Fruit fly (Drosophila melanogaster) S2 (cell line): Measurements from ENCODE around the gene CG43055.
A peak's percentile ranks its signal among the peaks of the same experiment; 100 is the strongest.

ENCODE experiments used
- CG8478 ChIP-seq: fragments of >200 bp; optimal IDR thresholded peaks from 2 replicates; lab custom pipeline; 2018
- CTCF ChIP-seq, 2 experiments: fragments of >200 bp; optimal IDR thresholded peaks; 2 replicates each; lab custom pipeline; 2018

The CG43055 gene

dm6 chr2L:4378380-4378779 lies 32.6 kb upstream of the CG43055 start:
- TF ChIP-seq CTCF (optimal IDR thresholded peaks at IDR 0.05; lab: Kevin White, UChicago) (no peak), CG8478 (lab: Kevin White, UChicago) (no peak)

DNA sequence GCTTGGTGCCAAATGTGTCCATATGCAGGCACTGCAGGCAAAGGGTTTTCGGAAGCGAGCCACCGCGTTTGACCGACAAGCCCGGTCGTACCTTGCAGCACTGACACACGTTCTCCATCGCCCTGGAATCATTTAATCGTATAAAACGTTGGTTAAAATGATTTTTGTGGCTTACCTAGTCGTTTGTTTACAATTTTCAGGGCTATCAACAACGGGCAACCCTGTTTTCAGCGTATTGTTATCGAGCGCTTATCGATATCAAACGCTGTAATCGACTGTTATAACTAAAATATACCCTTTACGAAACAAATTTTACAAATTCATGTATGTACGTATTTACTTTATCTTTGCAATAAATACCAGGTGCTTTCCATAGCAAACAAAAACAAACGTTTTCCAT lies 28.4 kb upstream of the CG43055 start, which contains the start of gene CG17612:
TSS of gene CG17612 (minus strand) at position 214 of the 400 bp plus-strand sequence.
- no peak for TF ChIP-seq CG8478 (lab: Kevin White, UChicago)
- no peak for TF ChIP-seq CTCF (optimal IDR thresholded peaks at IDR 0.05; lab: Kevin White, UChicago)

dm6 chr2L:4385387-4386279 lies 25.3 kb upstream of the CG43055 start, which contains the start of gene Vps53:
Vps53 (minus strand) TSS chr2L:4386062.
- no peak for TF ChIP-seq CTCF (optimal IDR thresholded peaks at IDR 0.05; lab: Kevin White, UChicago)
- TF ChIP-seq CG8478 (lab: Kevin White, UChicago): no peak

DNA sequence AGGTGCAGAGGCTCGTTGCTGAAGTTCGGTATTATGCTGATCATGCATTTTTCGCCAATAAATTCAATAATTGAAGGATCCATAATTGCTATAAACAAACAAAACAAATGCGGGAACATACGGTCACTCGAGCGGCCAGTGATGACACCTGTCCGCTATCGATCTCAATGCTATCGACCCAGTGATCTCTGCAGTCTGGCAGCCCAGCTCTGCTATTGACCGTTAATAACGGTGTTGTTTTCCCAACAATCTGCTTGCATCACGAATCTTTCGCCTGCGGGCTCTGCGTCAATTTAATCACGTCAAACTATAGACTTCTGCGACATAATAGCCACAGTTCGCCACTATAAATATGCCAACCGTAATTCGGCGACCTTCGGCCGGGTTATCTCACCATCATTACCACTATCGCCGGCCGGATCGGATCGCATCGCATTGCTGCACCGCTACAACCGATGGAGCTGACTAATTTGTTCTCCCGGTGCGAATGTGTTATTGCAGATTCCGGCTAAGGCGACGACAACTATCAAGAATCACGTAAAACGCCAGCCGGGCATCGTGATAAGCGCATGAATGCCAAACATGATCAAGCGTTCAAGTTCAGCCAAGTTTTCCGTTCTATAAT lies 23.9 kb upstream of the CG43055 start, which contains the start of gene Psf2:
TSS of gene Psf2 (minus strand) at position 431 of the 625 bp plus-strand sequence.
- no peak for TF ChIP-seq CG8478 (lab: Kevin White, UChicago)
- peak in 1 of 2 experiments; percentile 23 for TF ChIP-seq CTCF (optimal IDR thresholded peaks at IDR 0.05; lab: Kevin White, UChicago)

DNA sequence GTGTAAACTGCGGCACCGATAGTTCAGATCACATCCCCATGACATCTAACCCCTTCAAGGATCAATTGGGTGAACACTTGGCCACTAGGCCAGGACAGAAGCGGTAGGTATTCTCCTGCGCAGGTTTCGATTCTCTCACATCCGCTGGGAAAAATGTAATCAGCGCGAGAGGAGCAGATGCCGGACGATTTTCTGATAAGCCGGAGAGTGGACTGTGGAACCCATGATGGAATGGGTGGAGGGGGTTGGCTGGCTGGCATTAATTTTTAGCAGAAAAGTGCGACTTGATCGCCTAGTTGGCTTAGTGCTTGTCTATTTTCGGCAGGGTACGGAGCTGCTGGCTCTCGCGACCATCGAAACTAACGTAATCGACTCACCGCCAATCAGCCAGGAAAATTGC lies 22.9 kb upstream of the CG43055 start, which contains the start of gene Tps1:
TSS of gene Tps1 (plus strand) at position 301 of the 400 bp plus-strand sequence.
- TF ChIP-seq CG8478 (lab: Kevin White, UChicago) (no peak), CTCF (optimal IDR thresholded peaks at IDR 0.05; lab: Kevin White, UChicago) (no peak)

DNA sequence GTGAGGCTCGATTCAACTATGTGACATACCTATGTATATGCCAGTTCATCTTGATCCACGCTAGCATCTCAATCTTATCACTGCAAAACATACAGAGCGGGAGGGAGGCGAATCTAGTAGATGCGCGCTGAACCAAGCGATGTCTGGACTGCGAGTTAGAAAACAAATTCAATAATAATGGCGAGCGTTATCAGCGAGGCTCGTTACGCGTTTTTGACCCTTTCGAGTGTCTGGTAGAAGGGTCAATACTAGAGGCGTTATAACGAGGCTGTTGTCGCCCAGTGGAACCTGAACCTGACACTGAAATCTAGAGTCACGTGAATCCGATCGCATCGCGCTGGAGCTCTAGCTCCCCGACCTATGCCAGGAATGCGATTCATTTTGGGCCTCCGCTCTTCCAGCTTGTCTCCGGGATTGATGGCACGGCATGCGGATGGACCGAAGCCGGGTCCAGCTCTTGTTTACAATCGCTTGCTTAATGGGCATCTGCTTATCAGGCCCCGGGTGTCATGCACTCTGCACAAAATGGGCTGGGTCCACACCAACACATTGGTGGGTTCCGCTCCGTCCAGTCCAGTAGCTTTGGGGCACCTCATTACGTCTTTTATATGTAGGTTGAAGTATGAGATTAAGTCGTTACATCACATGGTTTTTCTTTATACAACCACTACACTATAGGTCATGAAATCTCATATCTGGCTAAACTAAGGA lies 21.4 kb upstream of the CG43055 start:
- TF ChIP-seq CTCF (optimal IDR thresholded peaks at IDR 0.05; lab: Kevin White, UChicago): no peak

DNA sequence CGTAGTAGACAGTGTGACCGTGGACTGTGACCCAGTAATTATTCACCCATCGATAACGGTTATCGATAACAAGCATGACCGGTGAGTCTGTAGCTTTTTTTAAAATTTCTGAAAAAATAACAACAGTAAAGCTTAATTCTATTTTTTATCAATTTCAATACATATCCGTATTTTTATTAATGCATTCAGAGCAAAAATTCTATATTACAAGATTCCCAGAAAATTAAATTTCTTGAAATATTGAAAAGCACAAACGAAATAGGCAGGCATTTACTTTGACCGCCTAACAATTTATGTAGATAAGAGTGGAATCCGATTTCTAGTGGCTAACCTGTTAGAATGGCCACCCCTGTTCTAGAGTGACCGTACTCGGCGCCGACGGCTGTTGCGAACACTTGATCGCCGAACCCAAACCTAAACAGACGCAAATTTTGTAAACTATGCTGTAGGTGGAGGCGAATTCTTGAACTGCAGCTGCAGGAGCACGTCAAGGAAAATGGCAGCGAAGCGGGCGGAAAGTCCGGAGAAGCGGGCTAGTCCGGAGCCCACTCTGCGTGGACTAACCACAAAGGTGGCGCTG lies 17.0 kb upstream of the CG43055 start, which contains the start of gene CG3652:
TSS of gene CG3652 (minus strand) at position 35 of the 580 bp plus-strand sequence.
- TF ChIP-seq CTCF (optimal IDR thresholded peaks at IDR 0.05; lab: Kevin White, UChicago) (peak; percentile 22 to 33), CG8478 (lab: Kevin White, UChicago) (no peak)

DNA sequence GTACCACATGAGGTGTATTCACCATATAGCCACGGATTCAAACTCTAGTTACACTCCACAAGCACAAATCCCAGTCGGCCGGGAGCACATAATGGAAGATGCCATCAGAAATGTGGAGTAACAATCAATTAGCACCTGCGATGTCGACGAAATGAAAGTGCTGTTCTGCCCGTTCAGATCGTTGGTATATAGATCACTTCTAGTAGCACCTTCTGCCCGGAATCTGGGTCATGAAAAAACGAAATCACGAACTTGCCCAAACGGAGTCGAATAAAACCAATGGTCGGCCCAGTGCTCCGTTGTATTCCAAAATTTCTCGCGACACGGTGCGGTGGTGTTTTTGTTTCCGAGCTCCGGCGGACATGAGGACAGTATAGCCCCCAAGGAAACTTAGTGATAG lies 10.3 kb upstream of the CG43055 start, which contains the start of gene CG33003:
TSS of gene CG33003 (plus strand) at position 301 of the 400 bp plus-strand sequence.
- TF ChIP-seq CG8478 (lab: Kevin White, UChicago): no peak
- no peak for TF ChIP-seq CTCF (optimal IDR thresholded peaks at IDR 0.05; lab: Kevin White, UChicago)

- TF ChIP-seq CG8478 (lab: Kevin White, UChicago) (no peak), CTCF (optimal IDR thresholded peaks at IDR 0.05; lab: Kevin White, UChicago) (no peak)
These were observed 7.8 kb upstream of the CG43055 start, which contains the start of gene Dim1 for dm6 chr2L:4403013-4403604. Dim1 (plus strand) TSS chr2L:4403251.

DNA sequence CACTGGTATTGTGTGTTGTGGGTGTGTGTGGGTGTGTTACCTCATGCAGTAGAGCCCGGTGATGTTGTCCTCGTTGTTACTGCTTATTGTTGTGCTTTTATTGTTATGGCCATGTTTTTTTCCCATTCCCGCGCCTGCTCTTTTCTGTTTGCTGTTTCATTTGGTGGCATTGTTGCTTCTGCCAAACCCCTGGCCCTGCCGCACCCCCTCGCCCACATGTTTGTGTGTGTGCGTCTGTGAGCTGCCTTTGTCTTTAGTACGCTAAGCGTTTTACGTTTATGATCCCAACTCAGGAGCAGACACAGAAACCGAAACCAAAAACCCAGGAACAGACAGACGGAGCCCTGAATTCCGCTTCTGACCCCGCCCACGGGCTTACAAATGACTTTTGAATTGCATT lies 3.1 kb downstream of the CG43055 start:
- TF ChIP-seq CG8478 (lab: Kevin White, UChicago): no peak
- TF ChIP-seq CTCF (optimal IDR thresholded peaks at IDR 0.05; lab: Kevin White, UChicago): no peak

- TF ChIP-seq CG8478 (lab: Kevin White, UChicago): no peak
- TF ChIP-seq CTCF (optimal IDR thresholded peaks at IDR 0.05; lab: Kevin White, UChicago): no peak
These were observed 5.1 kb downstream of the CG43055 start for dm6 chr2L:4416089-4416488.

DNA sequence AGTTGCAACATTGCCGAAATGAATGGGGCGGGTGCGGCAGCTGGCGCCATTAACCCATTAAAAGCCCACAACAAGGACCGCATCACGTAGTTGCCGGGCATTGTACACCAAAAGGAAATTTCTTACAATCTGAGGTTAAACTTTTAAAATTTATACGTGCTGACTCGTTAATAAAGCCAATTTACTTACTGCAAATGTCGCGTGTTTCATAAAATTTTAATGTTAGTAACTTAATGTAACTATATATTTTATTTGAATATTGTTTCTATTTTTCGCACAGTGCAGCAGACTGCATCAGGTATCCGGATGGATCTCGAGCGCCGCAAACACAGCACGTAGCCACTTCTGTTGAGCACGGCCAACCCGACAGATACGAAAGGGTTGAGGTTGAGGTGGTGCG lies 5.9 kb downstream of the CG43055 start:
- TF ChIP-seq CTCF (optimal IDR thresholded peaks at IDR 0.05; lab: Kevin White, UChicago) (no peak), CG8478 (lab: Kevin White, UChicago) (no peak)

- TF ChIP-seq CTCF (optimal IDR thresholded peaks at IDR 0.05; lab: Kevin White, UChicago) (peak; percentile 87 to 94), CG8478 (lab: Kevin White, UChicago) (no peak)
These were observed 7.0 kb downstream of the CG43055 start for dm6 chr2L:4417982-4418381.
